Fruit fly (Drosophila melanogaster): Measurements from ENCODE around the gene ZIPIC.
A peak's percentile ranks its signal among the peaks of the same experiment; 100 is the strongest.

ZIPIC gene

dm6 chr3R:30039494-30039893 is 2.8 kb upstream of the ZIPIC start, which contains the start of the genes janA, Sry-alpha and Sry-beta:
Gene janA (minus strand): TSS chr3R:30039533.
Gene Sry-alpha (plus strand): TSS chr3R:30039719.
Gene Sry-beta (plus strand): TSS chr3R:30039719.
- no peak for TF ChIP-seq fkh (GFP tag; optimal IDR thresholded peaks at IDR 0.05)
- TF ChIP-seq esn (GFP tag; optimal IDR thresholded peaks at IDR 0.05) = peak; percentile 45
- no peak for TF ChIP-seq CG7368 (GFP tag; optimal IDR thresholded peaks at IDR 0.05)
- no peak for TF ChIP-seq CG15336 (GFP tag; IDR thresholded peaks at IDR 0.05)
- peak; percentile 91 for TF ChIP-seq dsx (GFP tag; optimal IDR thresholded peaks at IDR 0.05; ENCODE audit: poor library complexity, severe bottlenecking)
- TF ChIP-seq Ets21C (GFP tag; optimal IDR thresholded peaks at IDR 0.05) = no peak
- TF ChIP-seq Hr39 (GFP tag; optimal IDR thresholded peaks at IDR 0.05) = no peak
- no peak for TF ChIP-seq CG10631 (GFP tag; optimal IDR thresholded peaks at IDR 0.05)
- TF ChIP-seq CG3032 (tag; optimal IDR thresholded peaks at IDR 0.05) = peak; percentile 18
- no peak for TF ChIP-seq CG34406 (GFP tag; optimal IDR thresholded peaks at IDR 0.05)
- TF ChIP-seq Eip78C (GFP tag) = no peak
- TF ChIP-seq vri (GFP tag; optimal IDR thresholded peaks at IDR 0.05) = no peak
- TF ChIP-seq CG11294 (GFP tag; IDR thresholded peaks at IDR 0.05) = no peak
- TF ChIP-seq CG8319 (GFP tag; optimal IDR thresholded peaks at IDR 0.05) = no peak
- TF ChIP-seq CG6792 (GFP tag; optimal IDR thresholded peaks at IDR 0.05) = no peak
- no peak for TF ChIP-seq eg (GFP tag; IDR thresholded peaks at IDR 0.05)

dm6 chr3R:30038628-30039027 is 2.0 kb upstream of the ZIPIC start, which contains the start of gene janB:
Gene janB (minus strand): TSS chr3R:30038728.
- TF ChIP-seq topi (GFP tag; optimal IDR thresholded peaks at IDR 0.05) = no peak
- no peak for TF ChIP-seq CG1621 (tag; optimal IDR thresholded peaks at IDR 0.05)
- TF ChIP-seq CG15336 (GFP tag; IDR thresholded peaks at IDR 0.05) = no peak
- no peak for TF ChIP-seq Sox102F (GFP tag; optimal IDR thresholded peaks at IDR 0.05)
- no peak for TF ChIP-seq CG11902 (GFP tag; optimal IDR thresholded peaks at IDR 0.05)
- TF ChIP-seq CG10669 (GFP tag; optimal IDR thresholded peaks at IDR 0.05) = no peak
- no peak for TF ChIP-seq Lpt (GFP tag; optimal IDR thresholded peaks at IDR 0.05)
- no peak for TF ChIP-seq CG3032 (tag; optimal IDR thresholded peaks at IDR 0.05)
- no peak for TF ChIP-seq vri (GFP tag; optimal IDR thresholded peaks at IDR 0.05)
- TF ChIP-seq CG8632 (GFP tag; optimal IDR thresholded peaks at IDR 0.05) = no peak
- TF ChIP-seq CG34406 (GFP tag; optimal IDR thresholded peaks at IDR 0.05) = no peak
- TF ChIP-seq salr (GFP tag; optimal IDR thresholded peaks at IDR 0.05) = no peak
- TF ChIP-seq CG8119 (GFP tag; IDR thresholded peaks at IDR 0.05) = no peak
- TF ChIP-seq CG6854 (GFP tag; optimal IDR thresholded peaks at IDR 0.05) = no peak
- TF ChIP-seq dac (GFP tag; optimal IDR thresholded peaks at IDR 0.05) = no peak

dm6 chr3R:30037630-30038029 is 960 bp upstream of the ZIPIC start, which contains the start of gene ocn:
Gene ocn (minus strand): TSS chr3R:30037730.
- TF ChIP-seq CG6163 (GFP tag; IDR thresholded peaks at IDR 0.05) = no peak
- no peak for TF ChIP-seq Ets21C (GFP tag; optimal IDR thresholded peaks at IDR 0.05)
- no peak for TF ChIP-seq spab (GFP tag; optimal IDR thresholded peaks at IDR 0.05)
- no peak for TF ChIP-seq CG34406 (GFP tag; optimal IDR thresholded peaks at IDR 0.05)
- no peak for TF ChIP-seq CG11902 (GFP tag; optimal IDR thresholded peaks at IDR 0.05)
- no peak for TF ChIP-seq CG6792 (GFP tag; optimal IDR thresholded peaks at IDR 0.05)
- no peak for TF ChIP-seq eg (GFP tag; IDR thresholded peaks at IDR 0.05)
- TF ChIP-seq Blimp-1 (GFP tag; optimal IDR thresholded peaks at IDR 0.05) = no peak
- no peak for TF ChIP-seq CG15336 (GFP tag; IDR thresholded peaks at IDR 0.05)
- no peak for TF ChIP-seq CG6854 (GFP tag; optimal IDR thresholded peaks at IDR 0.05)

- no peak for TF ChIP-seq lz (GFP tag; optimal IDR thresholded peaks at IDR 0.05)
- no peak for TF ChIP-seq fkh (GFP tag; optimal IDR thresholded peaks at IDR 0.05)
- TF ChIP-seq eg (GFP tag; IDR thresholded peaks at IDR 0.05) = no peak
- TF ChIP-seq CG16779 (tag; optimal IDR thresholded peaks at IDR 0.05) = no peak
- TF ChIP-seq Sox14 (GFP tag; optimal IDR thresholded peaks at IDR 0.05) = no peak
- TF ChIP-seq Eip93F (GFP tag; optimal IDR thresholded peaks at IDR 0.05) = no peak
- no peak for TF ChIP-seq Ets21C (GFP tag; optimal IDR thresholded peaks at IDR 0.05)
- no peak for TF ChIP-seq CG3032 (tag; optimal IDR thresholded peaks at IDR 0.05)
- TF ChIP-seq Hr39 (GFP tag; optimal IDR thresholded peaks at IDR 0.05) = no peak
Measured at dm6 chr3R:30032281-30032680, 4.4 kb downstream of the ZIPIC start.

Measured in whole organism, prepupa.